Fruit fly (Drosophila melanogaster) whole organism, larva: ENCODE measurements around the gene Mybbp1A.

ENCODE experiments used
- noc ChIP-seq: fragments of 200-800 bp; sonication (Bioruptor generic); optimal IDR thresholded peaks from 3 replicates; lab custom pipeline; 2019; ENCODE audit warnings: missing biosample characterization, mild to moderate bottlenecking, missing genetic modification characterization, moderate library complexity

Gene Mybbp1A

DNA sequence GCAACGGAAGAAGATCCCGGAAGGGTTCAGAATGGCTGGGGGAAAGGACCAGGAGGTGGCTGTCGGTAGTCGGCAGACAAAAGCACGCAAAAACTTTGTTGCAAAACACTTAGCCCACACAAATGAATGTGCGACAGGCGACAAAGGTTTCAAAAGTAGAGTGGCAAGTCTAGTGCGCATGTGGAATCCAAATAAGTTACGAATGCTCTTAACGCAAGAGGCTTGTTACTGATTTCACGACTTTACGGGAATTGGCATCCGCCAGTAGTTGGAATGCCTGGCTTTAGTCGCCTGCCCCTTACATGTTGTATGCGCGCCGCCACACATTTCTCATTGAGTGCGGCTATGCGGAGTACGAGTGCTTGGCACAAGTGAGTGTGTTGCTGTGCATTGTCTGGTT, 48.9 kb downstream of the Mybbp1A start:
- TF ChIP-seq noc (tag; lab: Kevin White, UChicago): no peak
